Worm (Caenorhabditis elegans) whole organism, L3 larva: ENCODE measurements around the gene ndab-2.

ENCODE experiments used
- ceh-82 ChIP-seq: fragments of 150-350 bp; optimal IDR thresholded peaks from 2 replicates; lab custom pipeline; 2014; ENCODE audit warnings: missing biosample characterization, missing genetic modification characterization
- elt-1 ChIP-seq: fragments of 150-350 bp; optimal IDR thresholded peaks from 2 replicates; lab custom pipeline; 2014; ENCODE audit warnings: missing biosample characterization, missing genetic modification characterization
- jun-1 ChIP-seq: fragments of 150-350 bp; optimal IDR thresholded peaks from 2 replicates; lab custom pipeline; 2014; ENCODE audit warnings: missing biosample characterization, missing genetic modification reagents, missing genetic modification characterization
- unc-39 ChIP-seq: sonication (generic microtip); optimal IDR thresholded peaks from 4 replicates; lab custom pipeline; 2017; ENCODE audit warnings: missing biosample characterization, missing genetic modification characterization

DNA sequence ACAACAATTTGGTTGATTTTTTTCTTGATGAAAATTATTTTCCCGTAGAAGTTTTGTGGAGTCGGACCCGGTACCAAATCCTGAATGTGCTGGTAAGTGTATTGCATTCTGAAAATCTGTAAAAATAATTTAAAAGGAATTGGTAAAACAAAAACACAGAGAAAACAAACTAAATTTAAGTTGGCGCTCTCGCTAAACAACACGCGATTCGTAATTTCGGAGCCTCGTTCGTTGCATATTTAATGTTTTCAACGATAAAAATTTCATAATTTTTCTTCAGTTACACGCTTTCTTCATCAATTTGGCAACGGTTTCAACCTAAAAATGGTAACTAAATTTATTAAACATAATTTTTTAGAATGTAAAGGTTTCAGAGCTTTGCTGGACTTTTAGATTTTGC lies 47.0 kb upstream of the ndab-2 start, which contains the start of the genes pot-1 and ggtb-1:
- TF ChIP-seq jun-1 (tag; lab: Kevin White, UChicago) (no peak), elt-1 (no peak), unc-39 (tag; lab: Kevin White, UChicago) (no peak), ceh-82 (tag; lab: Kevin White, UChicago) (no peak)
